Fruit fly (Drosophila melanogaster) whole organism, embryonic: Measurements from ENCODE around the gene CG34309.

ENCODE experiments used
- Atf-2 ChIP-seq: fragments of 200-800 bp; sonication (Bioruptor generic); optimal IDR thresholded peaks from 2 replicates; lab custom pipeline; 2016; ENCODE audit warnings: missing biosample characterization, missing genetic modification characterization
- CG10147 ChIP-seq: fragments of 200-800 bp; sonication (Bioruptor generic); optimal IDR thresholded peaks from 2 replicates; lab custom pipeline; 2019; ENCODE audit warnings: missing biosample characterization, mild to moderate bottlenecking, missing genetic modification characterization, moderate library complexity
- CG10366 ChIP-seq: fragments of 200-800 bp; sonication (Bioruptor generic); IDR thresholded peaks from 2 replicates; pipeline ENCODE4 v1.3.6; 2022; ENCODE audit warnings: missing biosample characterization, missing genetic modification characterization
- CG12104 ChIP-seq: fragments of 200-800 bp; sonication (Bioruptor generic); optimal IDR thresholded peaks from 3 replicates; lab custom pipeline; 2016; ENCODE audit warnings: missing biosample characterization, missing genetic modification characterization
- CG12744 ChIP-seq: fragments of 200-800 bp; sonication (Bioruptor generic); optimal IDR thresholded peaks from 2 replicates; lab custom pipeline; 2016; ENCODE audit warnings: missing biosample characterization, missing genetic modification characterization
- CG13287 ChIP-seq: fragments of 200-800 bp; sonication (Bioruptor generic); IDR thresholded peaks from 2 replicates; pipeline ENCODE4 v1.3.6; 2022; ENCODE audit warnings: missing biosample characterization, missing genetic modification characterization; ENCODE audit not compliant: partially characterized antibody
- CG13775 ChIP-seq: fragments of 200-800 bp; sonication (Bioruptor generic); optimal IDR thresholded peaks from 3 replicates; lab custom pipeline; 2017; ENCODE audit warnings: missing biosample characterization, mild to moderate bottlenecking, missing genetic modification characterization
- CG14965 ChIP-seq: fragments of 200-800 bp; sonication (Bioruptor generic); optimal IDR thresholded peaks from 2 replicates; lab custom pipeline; 2016; ENCODE audit warnings: missing biosample characterization, missing genetic modification characterization, borderline replicate concordance
- CG1603 ChIP-seq: fragments of 200-800 bp; sonication (Bioruptor generic); optimal IDR thresholded peaks from 2 replicates; lab custom pipeline; 2019; ENCODE audit warnings: missing biosample characterization, mild to moderate bottlenecking, missing genetic modification characterization, moderate library complexity
- CG17361 ChIP-seq: fragments of 200-800 bp; sonication (Bioruptor generic); IDR thresholded peaks from 3 replicates; pipeline ENCODE4 v1.3.6; 2022; ENCODE audit warnings: missing biosample characterization, missing genetic modification characterization
- CG30403 ChIP-seq: fragments of 200-800 bp; sonication (Bioruptor generic); optimal IDR thresholded peaks from 3 replicates; lab custom pipeline; 2016; ENCODE audit warnings: missing biosample characterization, missing genetic modification characterization
- CG3065 ChIP-seq: fragments of 200-800 bp; sonication (Bioruptor generic); optimal IDR thresholded peaks from 2 replicates; lab custom pipeline; 2016; ENCODE audit warnings: missing biosample characterization, missing genetic modification characterization
- CG3281 ChIP-seq: fragments of 200-800 bp; sonication (Bioruptor generic); optimal IDR thresholded peaks from 3 replicates; lab custom pipeline; 2017; ENCODE audit warnings: missing biosample characterization, mild to moderate bottlenecking, missing genetic modification characterization
- CG34422 ChIP-seq: fragments of 200-800 bp; sonication (Bioruptor generic); IDR thresholded peaks from 3 replicates; pipeline ENCODE4 v1.3.6; 2022; ENCODE audit warnings: missing biosample characterization, missing genetic modification characterization
- CG3847 ChIP-seq: fragments of 200-800 bp; sonication (Bioruptor generic); IDR thresholded peaks from 2 replicates; pipeline ENCODE4 v1.3.6; 2022; ENCODE audit warnings: missing biosample characterization, missing genetic modification characterization
- CG6272 ChIP-seq: fragments of 200-800 bp; sonication (Bioruptor generic); IDR thresholded peaks from 2 replicates; pipeline ENCODE4 v1.3.6; 2022; ENCODE audit warnings: missing biosample characterization, missing genetic modification characterization
- CG7839 ChIP-seq: fragments of 200-800 bp; sonication (Bioruptor generic); optimal IDR thresholded peaks from 3 replicates; lab custom pipeline; 2018; ENCODE audit warnings: missing biosample characterization, mild to moderate bottlenecking, missing genetic modification characterization, moderate library complexity
- CG9437 ChIP-seq: fragments of 200-800 bp; sonication (Bioruptor generic); optimal IDR thresholded peaks from 2 replicates; lab custom pipeline; 2018; ENCODE audit warnings: missing biosample characterization, mild to moderate bottlenecking, missing genetic modification characterization
- Camta ChIP-seq: fragments of 200-800 bp; sonication (Bioruptor generic); optimal IDR thresholded peaks from 2 replicates; lab custom pipeline; 2016; ENCODE audit warnings: missing biosample characterization, missing genetic modification characterization
- Dip3 ChIP-seq: fragments of 200-800 bp; sonication (Bioruptor generic); optimal IDR thresholded peaks from 3 replicates; lab custom pipeline; 2016; ENCODE audit warnings: missing biosample characterization, missing genetic modification characterization
- E2f1 ChIP-seq: fragments of 200-800 bp; sonication (Bioruptor generic); IDR thresholded peaks from 2 replicates; pipeline ENCODE4 v1.3.6; 2022; ENCODE audit warnings: missing biosample characterization, missing genetic modification characterization
- HLH3B ChIP-seq: fragments of 200-800 bp; sonication (Bioruptor generic); IDR thresholded peaks from 2 replicates; pipeline ENCODE4 v1.3.6; 2022; ENCODE audit warnings: missing biosample characterization, missing genetic modification characterization
- Lhr ChIP-seq: fragments of 200-800 bp; sonication (Bioruptor generic); optimal IDR thresholded peaks from 3 replicates; lab custom pipeline; 2017; ENCODE audit warnings: mild to moderate bottlenecking, missing biosample characterization, missing genetic modification reagents, missing genetic modification characterization
- MBD-R2 ChIP-seq: fragments of 200-800 bp; sonication (Bioruptor generic); IDR thresholded peaks from 2 replicates; pipeline ENCODE4 v1.3.6; 2022; ENCODE audit warnings: missing biosample characterization, missing genetic modification characterization
- Myb ChIP-seq: fragments of 200-800 bp; sonication (Bioruptor generic); optimal IDR thresholded peaks from 2 replicates; lab custom pipeline; 2016; ENCODE audit warnings: missing biosample characterization, missing genetic modification characterization
- Nf-YB ChIP-seq: fragments of 200-800 bp; sonication (Bioruptor generic); optimal IDR thresholded peaks from 3 replicates; lab custom pipeline; 2019; ENCODE audit warnings: missing biosample characterization, mild to moderate bottlenecking, missing genetic modification characterization, moderate library complexity
- Sin3A ChIP-seq: fragments of >200 bp; optimal IDR thresholded peaks from 2 replicates; lab custom pipeline; 2018
- Six4 ChIP-seq: fragments of 200-800 bp; sonication (Bioruptor generic); optimal IDR thresholded peaks from 2 replicates; lab custom pipeline; 2016; ENCODE audit warnings: missing biosample characterization, missing genetic modification characterization
- Taf1 ChIP-seq: fragments of 200-800 bp; sonication (Bioruptor generic); IDR thresholded peaks from 2 replicates; pipeline ENCODE4 v1.3.6; 2022; ENCODE audit warnings: missing biosample characterization, missing genetic modification characterization
- bbx ChIP-seq: fragments of 200-800 bp; sonication (Bioruptor generic); IDR thresholded peaks from 2 replicates; pipeline ENCODE4 v1.3.6; 2022; ENCODE audit warnings: missing biosample characterization, missing genetic modification characterization; ENCODE audit not compliant: partially characterized antibody
- chif ChIP-seq, 2 experiments: fragments of 200-800 bp; sonication (Bioruptor generic); optimal IDR thresholded peaks; 3 replicates each; lab custom pipeline; 2016; ENCODE audit warnings: missing biosample characterization in 2 of 2, missing genetic modification characterization in 2 of 2
- crc ChIP-seq: fragments of 200-800 bp; sonication (Bioruptor generic); optimal IDR thresholded peaks from 2 replicates; lab custom pipeline; 2016; ENCODE audit warnings: missing biosample characterization, missing genetic modification characterization
- dm ChIP-seq: fragments of 200-800 bp; sonication (Bioruptor generic); optimal IDR thresholded peaks from 3 replicates; lab custom pipeline; 2016; ENCODE audit warnings: missing biosample characterization, missing genetic modification characterization
- grau ChIP-seq: fragments of 200-800 bp; optimal IDR thresholded peaks from 3 replicates; lab custom pipeline; 2019; ENCODE audit warnings: missing biosample characterization, mild to moderate bottlenecking, missing genetic modification characterization, moderate library complexity
- insv ChIP-seq, 2 experiments: fragments of 200-800 bp; sonication (Bioruptor generic); optimal IDR thresholded peaks; 3 replicates each; lab custom pipeline; 2016 to 2018; ENCODE audit warnings: missing biosample characterization in 2 of 2, missing genetic modification characterization in 2 of 2
- klu ChIP-seq: fragments of 200-800 bp; sonication (Bioruptor generic); IDR thresholded peaks from 2 replicates; pipeline ENCODE4 v1.3.6; 2022; ENCODE audit warnings: missing biosample characterization, missing genetic modification characterization
- lilli ChIP-seq: fragments of 200-800 bp; sonication (Bioruptor generic); optimal IDR thresholded peaks from 3 replicates; lab custom pipeline; 2016; ENCODE audit warnings: missing biosample characterization, missing genetic modification characterization
- odd ChIP-seq: fragments of 200-800 bp; sonication (Bioruptor generic); optimal IDR thresholded peaks from 2 replicates; lab custom pipeline; 2017; ENCODE audit warnings: missing biosample characterization, mild to moderate bottlenecking, missing genetic modification characterization
- pho ChIP-seq: fragments of 200-800 bp; sonication (Bioruptor generic); optimal IDR thresholded peaks from 2 replicates; lab custom pipeline; 2016; ENCODE audit warnings: missing biosample characterization, missing genetic modification characterization
- ranshi ChIP-seq: fragments of 200-800 bp; sonication (Bioruptor generic); IDR thresholded peaks from 2 replicates; pipeline ENCODE4 v1.3.6; 2022; ENCODE audit warnings: missing biosample characterization, missing genetic modification characterization
- rib ChIP-seq: fragments of 200-800 bp; sonication (Bioruptor generic); IDR thresholded peaks from 2 replicates; pipeline ENCODE4 v1.3.6; 2022; ENCODE audit warnings: missing biosample characterization, missing genetic modification characterization
- row ChIP-seq: fragments of 200-800 bp; sonication (Bioruptor generic); IDR thresholded peaks from 3 replicates; pipeline ENCODE4 v1.3.6; 2022; ENCODE audit warnings: missing biosample characterization, missing genetic modification characterization
- sd ChIP-seq: fragments of 200-800 bp; sonication (Bioruptor generic); optimal IDR thresholded peaks from 3 replicates; lab custom pipeline; 2018; ENCODE audit warnings: missing biosample characterization, mild to moderate bottlenecking, missing genetic modification characterization, moderate library complexity
- sob ChIP-seq: fragments of 200-800 bp; sonication (Bioruptor generic); IDR thresholded peaks from 2 replicates; pipeline ENCODE4 v1.3.6; 2022; ENCODE audit warnings: missing biosample characterization, missing genetic modification characterization
- stwl ChIP-seq: fragments of 200-800 bp; sonication (Bioruptor generic); optimal IDR thresholded peaks from 3 replicates; lab custom pipeline; 2018; ENCODE audit warnings: missing biosample characterization, mild to moderate bottlenecking, missing genetic modification characterization, moderate library complexity
- tll ChIP-seq, 2 experiments: fragments of 200-800 bp in 1 of 2; fragments of >200 bp in 1 of 2; sonication (Bioruptor generic) in 1 of 2; optimal IDR thresholded peaks; 2 replicates each; lab custom pipeline; 2017 to 2019; ENCODE audit warnings: missing biosample characterization in 2 of 2, missing genetic modification characterization in 2 of 2, mild to moderate bottlenecking in 1 of 2, moderate library complexity in 1 of 2
- ttk ChIP-seq: fragments of 200-800 bp; sonication (Bioruptor generic); IDR thresholded peaks from 2 replicates; pipeline ENCODE4 v2.1.2; 2022; ENCODE audit warnings: missing biosample characterization, missing genetic modification characterization
- wdn ChIP-seq: fragments of 200-800 bp; sonication (Bioruptor generic); IDR thresholded peaks from 2 replicates; pipeline ENCODE4 v1.3.6; 2022; ENCODE audit warnings: missing biosample characterization, missing genetic modification characterization
- wek ChIP-seq: fragments of 200-800 bp; sonication (Bioruptor generic); optimal IDR thresholded peaks from 3 replicates; lab custom pipeline; 2018; ENCODE audit warnings: missing biosample characterization, mild to moderate bottlenecking, missing genetic modification characterization, moderate library complexity

Gene CG34309

dm6 chr3R:13381744-13382435, 9.5 kb downstream of the CG34309 start, which contains the start of the genes mRpS21 and Droj2 (continued):
- peak; percentile 65; the same call in 2 of the 3 replicates for TF ChIP-seq CG34422
- peak; percentile 9 for TF ChIP-seq CG12744 (GFP tag; lab: Kevin White, UChicago)
- TF ChIP-seq wek = peak; percentile 0
- TF ChIP-seq crc (GFP tag; lab: Kevin White, UChicago) = peak; percentile 6
- peak; percentile 48 for TF ChIP-seq Myb
- peak; percentile 81 for TF ChIP-seq CG3847 (GFP tag; lab: Robert Waterston, UW)
- TF ChIP-seq wdn (GFP tag; lab: Robert Waterston, UW) = no peak
- TF ChIP-seq tll (GFP tag; optimal IDR thresholded peaks at IDR 0.05; lab: Kevin White, UChicago) = peak in 1 of 2 experiments; percentile 28
- TF ChIP-seq CG9437 = peak; percentile 20
- TF ChIP-seq bbx (GFP tag; lab: Robert Waterston, UW) = peak; percentile 20; the same call in 1 of the 2 replicates
- peak; percentile 59 for TF ChIP-seq sob (GFP tag; lab: Robert Waterston, UW)
- TF ChIP-seq CG14965 (GFP tag; lab: Kevin White, UChicago) = no peak
- peak; percentile 88 for TF ChIP-seq row (GFP tag; lab: Robert Waterston, UW)
- TF ChIP-seq insv (GFP tag; optimal IDR thresholded peaks at IDR 0.05; lab: Kevin White, UChicago) = peak in 1 of 2 experiments; percentile 97
- peak; percentile 37; the same call in 1 of the 2 replicates for TF ChIP-seq ranshi (GFP tag; lab: Robert Waterston, UW)
- peak; percentile 71 for TF ChIP-seq Lhr (GFP tag; lab: Kevin White, UChicago)
- no peak for TF ChIP-seq Atf-2
- TF ChIP-seq CG17361 = peak; percentile 77
- peak; percentile 66 for TF ChIP-seq pho (GFP tag; lab: Kevin White, UChicago)
- peak; percentile 40; the same call in 1 of the 2 replicates for TF ChIP-seq E2f1 (GFP tag; lab: Robert Waterston, UW)
- peak; percentile 11; the same call in 1 of the 2 replicates for TF ChIP-seq CG10366 (GFP tag; lab: Robert Waterston, UW)
- peak; percentile 50 for TF ChIP-seq Six4
- peak; percentile 24 for TF ChIP-seq CG1603
- TF ChIP-seq CG3065 (GFP tag; lab: Kevin White, UChicago) = no peak
- peak; percentile 40 for TF ChIP-seq CG3281 (GFP tag; lab: Kevin White, UChicago)
- no peak for TF ChIP-seq Taf1 (GFP tag; lab: Robert Waterston, UW)
- TF ChIP-seq CG6272 (GFP tag; lab: Robert Waterston, UW) = peak; percentile 30; the same call in 1 of the 2 replicates
- TF ChIP-seq CG12104 (GFP tag; lab: Kevin White, UChicago) = peak; percentile 1
- peak; percentile 70 for TF ChIP-seq CG30403 (GFP tag; lab: Kevin White, UChicago)
- peak; percentile 31; the same call in 1 of the 2 replicates for TF ChIP-seq rib
- peak; percentile 56 for TF ChIP-seq CG13775
- TF ChIP-seq Dip3 (GFP tag; lab: Kevin White, UChicago) = peak; percentile 44
- TF ChIP-seq grau = peak; percentile 67
- peak; percentile 50 for TF ChIP-seq CG7839 (tag; lab: Kevin White, UChicago)
- TF ChIP-seq sd (tag; lab: Kevin White, UChicago) = no peak
- peak; percentile 7 for TF ChIP-seq Camta (GFP tag; lab: Kevin White, UChicago)
- no peak for TF ChIP-seq ttk (GFP tag; lab: Robert Waterston, UW)
- TF ChIP-seq odd (GFP tag; lab: Kevin White, UChicago) = peak; percentile 37
- TF ChIP-seq stwl (tag; lab: Kevin White, UChicago) = peak; percentile 84
- peak; percentile 39 for TF ChIP-seq dm
- TF ChIP-seq Sin3A (lab: Kevin White, UChicago) = peak; percentile 86
- peak; percentile 48 for TF ChIP-seq CG13287 (GFP tag; lab: Robert Waterston, UW)
- peak; percentile 7 for TF ChIP-seq Nf-YB (GFP tag; lab: Kevin White, UChicago)
- TF ChIP-seq HLH3B = peak; percentile 21; the same call in 1 of the 2 replicates
- peak in 1 of 2 experiments; percentile 24 for TF ChIP-seq chif (GFP tag; optimal IDR thresholded peaks at IDR 0.05; lab: Kevin White, UChicago)
- TF ChIP-seq MBD-R2 = peak; percentile 88
- peak; percentile 35; the same call in 1 of the 2 replicates for TF ChIP-seq klu
- TF ChIP-seq lilli = peak; percentile 77
- peak; percentile 60 for TF ChIP-seq CG10147 (GFP tag; lab: Kevin White, UChicago)
